Worm (Caenorhabditis elegans) whole organism, mixed stage, embryonic: ENCODE data around the gene wdr-5.2.

Experiments
- ceh-39 ChIP-seq: fragments of 150-350 bp; optimal IDR thresholded peaks from 2 replicates; lab custom pipeline; 2014; ENCODE audit warnings: missing biosample characterization, missing genetic modification characterization
- lsy-2 ChIP-seq: fragments of 150-350 bp; optimal IDR thresholded peaks from 2 replicates; lab custom pipeline; 2014; ENCODE audit warnings: missing biosample characterization, missing genetic modification characterization
- pha-4 ChIP-seq: fragments of 150-350 bp; optimal IDR thresholded peaks from 2 replicates; lab custom pipeline; 2018; ENCODE audit warnings: missing biosample characterization, missing genetic modification reagents, missing genetic modification characterization
- unc-62 ChIP-seq: fragments of 150-350 bp; optimal IDR thresholded peaks from 2 replicates; lab custom pipeline; 2014; ENCODE audit warnings: missing biosample characterization, missing genetic modification reagents, missing genetic modification characterization

DNA sequence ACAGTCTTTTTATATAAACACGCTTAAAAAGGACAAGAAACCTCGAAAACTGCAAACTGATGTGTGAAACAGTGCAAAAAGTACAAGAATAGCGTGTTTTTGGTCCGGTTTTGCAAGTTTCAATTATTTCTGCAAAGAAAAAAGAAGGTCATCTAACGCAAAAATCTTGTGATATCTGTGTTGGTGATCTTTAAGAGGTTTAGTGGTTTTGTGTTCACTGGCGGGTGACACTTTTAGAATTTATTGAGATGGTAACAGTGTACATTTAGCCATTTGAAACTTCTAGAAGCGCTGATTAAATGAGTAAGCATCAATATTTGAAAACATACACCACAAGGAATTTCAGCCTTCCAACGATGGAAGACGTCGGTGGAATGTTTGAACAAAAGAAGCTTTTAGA is 27.1 kb upstream of the wdr-5.2 start:
- TF ChIP-seq lsy-2, result no peak
- TF ChIP-seq ceh-39 (tag; lab: Kevin White, UChicago), result no peak
- TF ChIP-seq pha-4 (tag; lab: Kevin White, UChicago), result no peak
- TF ChIP-seq unc-62, result no peak
